Worm (Caenorhabditis elegans) whole organism, L3 larva: ENCODE data around the gene F19F10.3.

Experiments
- R02D3.7 ChIP-seq: fragments of 150-350 bp; optimal IDR thresholded peaks from 2 replicates; lab custom pipeline; 2014; ENCODE audit warnings: missing biosample characterization, missing genetic modification characterization
- fos-1 ChIP-seq: fragments of 150-350 bp; optimal IDR thresholded peaks from 2 replicates; lab custom pipeline; 2014; ENCODE audit warnings: missing biosample characterization, missing genetic modification characterization
- mdl-1 ChIP-seq: fragments of 150-350 bp; optimal IDR thresholded peaks from 2 replicates; lab custom pipeline; 2014; ENCODE audit warnings: missing biosample characterization, missing genetic modification characterization
- nfya-1 ChIP-seq: sonication (generic microtip); optimal IDR thresholded peaks from 2 replicates; lab custom pipeline; 2017; ENCODE audit warnings: missing genetic modification characterization, mild to moderate bottlenecking, missing compliant biosample characterization, antibody characterized with exemption, moderate library complexity; ENCODE audit not compliant: insufficient read depth
- nhr-237 ChIP-seq: fragments of 150-350 bp; optimal IDR thresholded peaks from 2 replicates; lab custom pipeline; 2014; ENCODE audit warnings: missing biosample characterization, missing genetic modification characterization
- nhr-43 ChIP-seq: sonication (generic microtip); optimal IDR thresholded peaks from 2 replicates; lab custom pipeline; 2016; ENCODE audit warnings: mild to moderate bottlenecking, missing genetic modification characterization, missing compliant biosample characterization; ENCODE audit not compliant: poor library complexity, severe bottlenecking
- pha-4 ChIP-seq: fragments of 150-350 bp; optimal IDR thresholded peaks from 2 replicates; lab custom pipeline; 2014; ENCODE audit warnings: missing biosample characterization, missing genetic modification reagents, missing genetic modification characterization
- pqm-1 ChIP-seq: fragments of 150-350 bp; optimal IDR thresholded peaks from 2 replicates; lab custom pipeline; 2017; ENCODE audit warnings: missing biosample characterization, missing genetic modification characterization, inconsistent platforms
- snpc-4 ChIP-seq: fragments of 150-350 bp; optimal IDR thresholded peaks from 2 replicates; lab custom pipeline; 2014; ENCODE audit warnings: missing biosample characterization, missing genetic modification characterization
- ztf-4 ChIP-seq: fragments of 150-350 bp; optimal IDR thresholded peaks from 2 replicates; lab custom pipeline; 2014; ENCODE audit warnings: missing biosample characterization, missing genetic modification characterization

- TF ChIP-seq R02D3.7 (tag; lab: Kevin White, UChicago) (no peak), pqm-1 (tag; lab: Kevin White, UChicago) (no peak), nhr-43 (tag; lab: Kevin White, UChicago) (no peak), mdl-1 (tag; lab: Kevin White, UChicago) (no peak), fos-1 (no peak), ztf-4 (no peak), snpc-4 (no peak), nfya-1 (tag; lab: Kevin White, UChicago) (no peak), pha-4 (tag; lab: Kevin White, UChicago) (no peak), nhr-237 (tag; lab: Kevin White, UChicago) (no peak)
Measured at ce11 chrV:7528816-7529215, 23.1 kb upstream of the F19F10.3 start, which contains the start of gene C54F6.5.
